Worm (Caenorhabditis elegans) whole organism, L4/young adult: ENCODE data around the gene F59B2.9.

Experiments used
- W03F9.2 ChIP-seq: fragments of 150-350 bp; optimal IDR thresholded peaks from 2 replicates; lab custom pipeline; 2014; ENCODE audit warnings: missing biosample characterization, missing genetic modification characterization
- dao-5 ChIP-seq: sonication (generic microtip); optimal IDR thresholded peaks from 2 replicates; lab custom pipeline; 2016; ENCODE audit warnings: missing genotype, missing genetic modification characterization, moderate library complexity, missing compliant biosample characterization
- him-1 ChIP-seq: sonication (generic microtip); optimal IDR thresholded peaks from 2 replicates; lab custom pipeline; 2016; ENCODE audit warnings: missing genotype, missing genetic modification reagents, missing genetic modification characterization, missing compliant biosample characterization

ce11 chrIII:8967639-8968038 lies 44.6 kb downstream of the F59B2.9 start, which contains the start of the genes bud-13 and rpap-2:
- TF ChIP-seq W03F9.2 (peak; percentile 36), him-1 (no peak), dao-5 (tag; lab: Kevin White, UChicago) (no peak)
